Fruit fly (Drosophila melanogaster) Kc167 (cell line): ENCODE results near the gene TrpRS-m.

Source experiments
- h ChIP-seq: fragments of >200 bp; optimal IDR thresholded peaks from 3 replicates; lab custom pipeline; 2018; ENCODE audit warnings: missing external identifiers
- insv ChIP-seq: fragments of >200 bp; optimal IDR thresholded peaks from 3 replicates; lab custom pipeline; 2018; ENCODE audit warnings: missing external identifiers
- psq ChIP-seq: fragments of >200 bp; optimal IDR thresholded peaks from 2 replicates; lab custom pipeline; 2017; ENCODE audit warnings: missing external identifiers

dm6 chr3L:17895815-17896275 is 46.3 kb downstream of the TrpRS-m start, which contains the start of gene Tsp74F:
- no peak for TF ChIP-seq psq (lab: Kevin White, UChicago)
- TF ChIP-seq insv (lab: Kevin White, UChicago): no peak
- TF ChIP-seq h (lab: Kevin White, UChicago): no peak
